Fruit fly (Drosophila melanogaster): ENCODE data around the gene Ip259.

Ip259 gene

DNA sequence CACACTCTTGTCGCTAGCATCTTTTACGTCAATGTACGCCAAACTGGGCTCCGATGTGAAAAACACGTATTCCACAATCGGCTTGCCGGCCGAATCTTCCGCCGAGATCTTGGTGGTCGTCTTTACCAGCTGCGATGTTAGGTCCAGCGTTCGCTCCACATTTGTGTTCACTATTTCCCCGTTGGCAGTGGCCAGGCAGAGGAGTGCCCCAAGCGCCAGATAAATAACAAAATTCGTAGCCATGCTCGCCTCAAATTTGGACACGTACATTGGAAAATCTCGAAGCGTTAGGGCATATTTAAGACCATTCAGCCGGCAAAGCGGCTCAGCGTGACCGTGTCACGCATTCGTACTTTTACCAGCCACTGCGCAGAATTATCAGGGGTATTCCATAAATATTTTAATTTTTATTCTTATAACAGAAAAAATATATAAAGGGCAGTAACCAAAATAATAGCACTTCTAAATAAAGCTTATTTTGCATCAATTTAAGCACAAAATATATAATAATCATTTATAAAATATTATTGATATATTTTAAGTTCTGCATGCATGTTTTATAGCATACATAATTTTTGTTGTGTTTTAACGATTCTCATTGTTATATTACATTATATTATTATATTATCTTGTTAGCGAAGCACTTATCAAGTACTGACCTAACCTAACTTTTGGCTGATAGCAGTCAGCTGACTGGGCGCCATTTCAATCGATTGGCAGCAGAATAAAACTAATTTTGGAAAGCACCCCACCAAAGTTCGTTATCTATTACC is 32.5 kb upstream of the Ip259 start, which contains the start of the genes CG33303 and dpr19 (continued):
- TF ChIP-seq sc (optimal IDR thresholded peaks at IDR 0.05) (no peak), sc (GFP tag; optimal IDR thresholded peaks at IDR 0.05) (peak; percentile 33), CG16863 (GFP tag; optimal IDR thresholded peaks at IDR 0.05) (no peak), ERR (GFP tag; optimal IDR thresholded peaks at IDR 0.05) (no peak), CG11504 (tag; optimal IDR thresholded peaks at IDR 0.05) (peak; percentile 85), Sox100B (GFP tag; optimal IDR thresholded peaks at IDR 0.05) (peak; percentile 83), vnd (GFP tag; IDR thresholded peaks at IDR 0.05; ENCODE audit: partially characterized antibody) (no peak), CG10274 (GFP tag; optimal IDR thresholded peaks at IDR 0.05) (no peak), CG12942 (GFP tag; optimal IDR thresholded peaks at IDR 0.05) (peak; percentile 38), Mes4 (GFP tag; optimal IDR thresholded peaks at IDR 0.05) (no peak), Hand (GFP tag; optimal IDR thresholded peaks at IDR 0.05) (peak; percentile 31), sob (GFP tag; IDR thresholded peaks at IDR 0.05) (peak; percentile 29; the same call in 1 of the 2 replicates), crc (GFP tag; optimal IDR thresholded peaks at IDR 0.05) (no peak), HmgZ (tag; optimal IDR thresholded peaks at IDR 0.05) (peak; percentile 48), fd96Cb (tag; optimal IDR thresholded peaks at IDR 0.05) (peak; percentile 66), CG9727 (GFP tag; optimal IDR thresholded peaks at IDR 0.05) (peak; percentile 83), pzg (GFP tag; optimal IDR thresholded peaks at IDR 0.05) (peak; percentile 59), CG15601 (tag; optimal IDR thresholded peaks at IDR 0.05) (peak; percentile 86), HLH54F (GFP tag; optimal IDR thresholded peaks at IDR 0.05) (no peak), Adf1 (GFP tag; IDR thresholded peaks at IDR 0.05) (no peak), hkb (optimal IDR thresholded peaks at IDR 0.05) (no peak), hkb (GFP tag; IDR thresholded peaks at IDR 0.05) (peak; percentile 78), HLHmδ (GFP tag; optimal IDR thresholded peaks at IDR 0.05) (no peak), Hmr (GFP tag; optimal IDR thresholded peaks at IDR 0.05) (peak; percentile 85), CG7987 (GFP tag; optimal IDR thresholded peaks at IDR 0.05) (peak; percentile 13), stwl (tag; optimal IDR thresholded peaks at IDR 0.05) (peak; percentile 45), CG10147 (GFP tag; optimal IDR thresholded peaks at IDR 0.05) (peak; percentile 72), scrt (GFP tag; optimal IDR thresholded peaks at IDR 0.05) (peak; percentile 59), gfzf (GFP tag; optimal IDR thresholded peaks at IDR 0.05) (peak; percentile 78), Xrp1 (GFP tag; IDR thresholded peaks at IDR 0.05) (peak; percentile 76), slou (GFP tag; optimal IDR thresholded peaks at IDR 0.05) (peak; percentile 20), Hr78 (GFP tag; optimal IDR thresholded peaks at IDR 0.05) (no peak), Xbp1 (GFP tag; optimal IDR thresholded peaks at IDR 0.05) (peak; percentile 76), B-H2 (GFP tag; optimal IDR thresholded peaks at IDR 0.05) (peak; percentile 68), CG32772 (GFP tag; IDR thresholded peaks at IDR 0.05) (peak; percentile 47), CG11456 (GFP tag; IDR thresholded peaks at IDR 0.05) (0 out of 3 replicates have a peak, but pooled peaks have one; percentile 13), Taf1 (GFP tag; IDR thresholded peaks at IDR 0.05) (peak; percentile 20; the same call in 1 of the 2 replicates), CG11696 (GFP tag; IDR thresholded peaks at IDR 0.05) (peak; percentile 63; the same call in 1 of the 2 replicates), CG9932 (GFP tag; IDR thresholded peaks at IDR 0.05) (peak; percentile 17; the same call in 1 of the 2 replicates), Ptx1 (GFP tag; IDR thresholded peaks at IDR 0.05) (peak; percentile 65), CG7745 (tag; optimal IDR thresholded peaks at IDR 0.05) (peak; percentile 3), CG10209 (GFP tag; optimal IDR thresholded peaks at IDR 0.05) (peak; percentile 66), CG33557 (GFP tag; optimal IDR thresholded peaks at IDR 0.05) (peak; percentile 74), Dbx (GFP tag; IDR thresholded peaks at IDR 0.05) (peak; percentile 65; the same call in 2 of the 3 replicates), trem (tag; optimal IDR thresholded peaks at IDR 0.05) (peak; percentile 89), CG31365 (tag; optimal IDR thresholded peaks at IDR 0.05) (no peak), eyg (GFP tag; optimal IDR thresholded peaks at IDR 0.05) (no peak), lola (GFP tag; optimal IDR thresholded peaks at IDR 0.05) (peak in 1 of 3 experiments; percentile 77)
